Fruit fly (Drosophila melanogaster): ENCODE data around the gene CG9121.

CG9121 gene

dm6 chr2L:5070797-5071579, 20.1 kb upstream of the CG9121 start, which contains the start of gene RpL37A (continued):
- TF ChIP-seq disco-r (GFP tag; optimal IDR thresholded peaks at IDR 0.05) (peak; percentile 72), ase (GFP tag; IDR thresholded peaks at IDR 0.05) (peak; percentile 57; the same call in 1 of the 3 replicates), Hsf (GFP tag; optimal IDR thresholded peaks at IDR 0.05) (peak; percentile 85), Sry-β (GFP tag; optimal IDR thresholded peaks at IDR 0.05) (peak; percentile 49), CG14965 (GFP tag; optimal IDR thresholded peaks at IDR 0.05; ENCODE audit: borderline replicate concordance) (peak; percentile 68), Hmx (GFP tag; optimal IDR thresholded peaks at IDR 0.05) (peak; percentile 13), Dip2 (GFP tag; IDR thresholded peaks at IDR 0.05) (no peak), CG34376 (GFP tag; optimal IDR thresholded peaks at IDR 0.05) (peak; percentile 96), fd64A (GFP tag; optimal IDR thresholded peaks at IDR 0.05) (peak; percentile 76), CG15696 (tag; optimal IDR thresholded peaks at IDR 0.05) (peak; percentile 28), insv (GFP tag; optimal IDR thresholded peaks at IDR 0.05) (peak in 1 of 2 experiments; percentile 73), z (GFP tag; IDR thresholded peaks at IDR 0.05) (peak; percentile 27; the same call in 1 of the 3 replicates), HLHmδ (GFP tag; optimal IDR thresholded peaks at IDR 0.05) (peak; percentile 88), CG13624 (GFP tag; optimal IDR thresholded peaks at IDR 0.05) (peak; percentile 89), CG17802 (tag; optimal IDR thresholded peaks at IDR 0.05) (peak; percentile 68), CG3847 (GFP tag; IDR thresholded peaks at IDR 0.05) (peak; percentile 77), CG12219 (GFP tag; optimal IDR thresholded peaks at IDR 0.05) (peak; percentile 77), CG12391 (tag; optimal IDR thresholded peaks at IDR 0.05) (peak; percentile 63), unc-4 (GFP tag; IDR thresholded peaks at IDR 0.05; ENCODE audit: partially characterized antibody) (peak; percentile 32; the same call in 1 of the 2 replicates), kah (GFP tag; optimal IDR thresholded peaks at IDR 0.05) (peak; percentile 76), sd (tag; optimal IDR thresholded peaks at IDR 0.05) (no peak), Mad (GFP tag; optimal IDR thresholded peaks at IDR 0.05) (peak; percentile 91), Atf6 (GFP tag; IDR thresholded peaks at IDR 0.05) (peak; percentile 78), klu (GFP tag; IDR thresholded peaks at IDR 0.05) (peak; percentile 33; the same call in 1 of the 2 replicates), CG5245 (GFP tag; optimal IDR thresholded peaks at IDR 0.05) (peak; percentile 73), Elba2 (GFP tag; optimal IDR thresholded peaks at IDR 0.05) (no peak), CG10979 (tag; optimal IDR thresholded peaks at IDR 0.05) (peak; percentile 69), CG6272 (GFP tag; IDR thresholded peaks at IDR 0.05) (no peak), crc (GFP tag; optimal IDR thresholded peaks at IDR 0.05) (peak; percentile 77), CG13775 (GFP tag; optimal IDR thresholded peaks at IDR 0.05) (peak; percentile 90), CG11723 (GFP tag; optimal IDR thresholded peaks at IDR 0.05) (peak; percentile 80), Spps (tag; optimal IDR thresholded peaks at IDR 0.05) (peak; percentile 71), ci (GFP tag; IDR thresholded peaks at IDR 0.05) (peak; percentile 96), gro (GFP tag; optimal IDR thresholded peaks at IDR 0.05) (peak; percentile 88), CG3281 (GFP tag; optimal IDR thresholded peaks at IDR 0.05) (peak; percentile 89), E2f1 (GFP tag; IDR thresholded peaks at IDR 0.05) (peak; percentile 68), cad (GFP tag; optimal IDR thresholded peaks at IDR 0.05) (no peak), hbn (GFP tag; IDR thresholded peaks at IDR 0.05; ENCODE audit: partially characterized antibody) (peak; percentile 31; the same call in 1 of the 2 replicates), hkb (optimal IDR thresholded peaks at IDR 0.05) (peak; percentile 26), hkb (GFP tag; IDR thresholded peaks at IDR 0.05) (peak; percentile 82), CG10267 (tag; optimal IDR thresholded peaks at IDR 0.05) (peak; percentile 83), MBD-R2 (GFP tag; IDR thresholded peaks at IDR 0.05) (peak; percentile 67), eyg (GFP tag; optimal IDR thresholded peaks at IDR 0.05) (peak; percentile 83), CG17612 (GFP tag; IDR thresholded peaks at IDR 0.05) (no peak; the same call in 1 of the 2 replicates), CG2889 (GFP tag; IDR thresholded peaks at IDR 0.05) (no peak), Bdp1 (GFP tag; optimal IDR thresholded peaks at IDR 0.05) (peak; percentile 62), CG10959 (GFP tag; IDR thresholded peaks at IDR 0.05) (no peak), CG31441 (GFP tag; IDR thresholded peaks at IDR 0.05) (peak; percentile 83), BtbVII (GFP tag; optimal IDR thresholded peaks at IDR 0.05) (peak; percentile 78), Sox100B (GFP tag; optimal IDR thresholded peaks at IDR 0.05) (peak; percentile 80)

Data from whole organism, embryonic.